Fruit fly (Drosophila melanogaster) whole organism, embryonic: ENCODE measurements around the gene Rpp14b.
A peak's percentile ranks its signal among the peaks of the same experiment; 100 is the strongest.

ENCODE experiments used
- Atf3 ChIP-seq: fragments of 200-800 bp; sonication (Bioruptor generic); optimal IDR thresholded peaks from 3 replicates; lab custom pipeline; 2016; ENCODE audit warnings: missing biosample characterization, missing genetic modification characterization
- CG11085 ChIP-seq: fragments of 200-800 bp; sonication (Bioruptor generic); IDR thresholded peaks from 2 replicates; pipeline ENCODE4 v1.3.6; 2022; ENCODE audit warnings: missing biosample characterization, missing genetic modification characterization
- CG11398 ChIP-seq: fragments of 200-800 bp; sonication (Bioruptor generic); optimal IDR thresholded peaks from 2 replicates; lab custom pipeline; 2016; ENCODE audit warnings: missing biosample characterization, missing genetic modification characterization
- CG11723 ChIP-seq: fragments of 200-800 bp; sonication (Bioruptor generic); optimal IDR thresholded peaks from 2 replicates; lab custom pipeline; 2017; ENCODE audit warnings: missing biosample characterization, mild to moderate bottlenecking, missing genetic modification characterization
- CG12391 ChIP-seq: fragments of 200-800 bp; sonication (Bioruptor generic); optimal IDR thresholded peaks from 3 replicates; lab custom pipeline; 2018; ENCODE audit warnings: missing biosample characterization, mild to moderate bottlenecking, missing genetic modification characterization, moderate library complexity
- CG13424 ChIP-seq: fragments of 200-800 bp; sonication (Bioruptor generic); optimal IDR thresholded peaks from 2 replicates; lab custom pipeline; 2019; ENCODE audit warnings: missing biosample characterization, mild to moderate bottlenecking, missing genetic modification characterization, moderate library complexity
- CG15514 ChIP-seq: fragments of 200-800 bp; sonication (Bioruptor generic); optimal IDR thresholded peaks from 3 replicates; lab custom pipeline; 2017; ENCODE audit warnings: missing biosample characterization, missing genetic modification characterization, mild to moderate bottlenecking, moderate library complexity, missing genetic modification reagents
- CG16779 ChIP-seq: fragments of 200-800 bp; sonication (Bioruptor generic); IDR thresholded peaks from 2 replicates; pipeline ENCODE4 v1.3.6; 2022; ENCODE audit warnings: missing biosample characterization, missing genetic modification characterization
- CG17385 ChIP-seq: fragments of 200-800 bp; sonication (Bioruptor generic); optimal IDR thresholded peaks from 3 replicates; lab custom pipeline; 2018; ENCODE audit warnings: missing biosample characterization, mild to moderate bottlenecking, missing genetic modification characterization
- CG17829 ChIP-seq: fragments of 200-800 bp; optimal IDR thresholded peaks from 2 replicates; lab custom pipeline; 2019; ENCODE audit warnings: missing biosample characterization, mild to moderate bottlenecking, missing genetic modification characterization, moderate library complexity
- CG30020 ChIP-seq: fragments of 200-800 bp; optimal IDR thresholded peaks from 2 replicates; lab custom pipeline; 2019; ENCODE audit warnings: missing biosample characterization, mild to moderate bottlenecking, missing genetic modification characterization, moderate library complexity
- CG42726 ChIP-seq: fragments of 200-800 bp; sonication (Bioruptor generic); IDR thresholded peaks from 2 replicates; pipeline ENCODE4 v1.3.6; 2022; ENCODE audit warnings: missing biosample characterization, missing genetic modification characterization; ENCODE audit not compliant: partially characterized antibody
- CG4282 ChIP-seq: fragments of 200-800 bp; sonication (Bioruptor generic); optimal IDR thresholded peaks from 2 replicates; lab custom pipeline; 2016; ENCODE audit warnings: missing biosample characterization, missing genetic modification characterization
- CG4360 ChIP-seq: fragments of 200-800 bp; sonication (Bioruptor generic); IDR thresholded peaks from 2 replicates; pipeline ENCODE4 v1.3.6; 2022; ENCODE audit warnings: missing biosample characterization, missing genetic modification characterization
- CG4617 ChIP-seq: fragments of 200-800 bp; sonication (Bioruptor generic); optimal IDR thresholded peaks from 3 replicates; lab custom pipeline; 2016; ENCODE audit warnings: missing biosample characterization, missing genetic modification characterization, borderline replicate concordance
- CG7839 ChIP-seq: fragments of 200-800 bp; sonication (Bioruptor generic); optimal IDR thresholded peaks from 3 replicates; lab custom pipeline; 2018; ENCODE audit warnings: missing biosample characterization, mild to moderate bottlenecking, missing genetic modification characterization, moderate library complexity
- CG7963 ChIP-seq: fragments of 200-800 bp; sonication (Bioruptor generic); IDR thresholded peaks from 3 replicates; pipeline ENCODE4 v1.3.6; 2022; ENCODE audit warnings: missing biosample characterization, missing genetic modification characterization; ENCODE audit not compliant: partially characterized antibody
- CG9797 ChIP-seq: fragments of 200-800 bp; sonication (Bioruptor generic); optimal IDR thresholded peaks from 3 replicates; lab custom pipeline; 2018; ENCODE audit warnings: missing biosample characterization, mild to moderate bottlenecking, missing genetic modification characterization
- Dad ChIP-seq: fragments of 200-800 bp; sonication (Bioruptor generic); optimal IDR thresholded peaks from 3 replicates; lab custom pipeline; 2016; ENCODE audit warnings: missing biosample characterization, missing genetic modification characterization
- Dfd ChIP-seq, 2 experiments: fragments of >200 bp; optimal IDR thresholded peaks; 2 replicates each; lab custom pipeline; 2017; ENCODE audit warnings: missing biosample characterization in 2 of 2, missing genetic modification characterization in 2 of 2
- Doc2 ChIP-seq: fragments of 200-800 bp; sonication (Bioruptor generic); IDR thresholded peaks from 2 replicates; pipeline ENCODE4 v1.3.6; 2022; ENCODE audit warnings: missing biosample characterization, missing genetic modification characterization
- Hey ChIP-seq: fragments of 200-800 bp; sonication (Bioruptor generic); optimal IDR thresholded peaks from 3 replicates; lab custom pipeline; 2018; ENCODE audit warnings: missing biosample characterization, mild to moderate bottlenecking, missing genetic modification characterization
- Hr39 ChIP-seq: fragments of >200 bp; optimal IDR thresholded peaks from 2 replicates; lab custom pipeline; 2017
- MBD-R2 ChIP-seq: fragments of 200-800 bp; sonication (Bioruptor generic); IDR thresholded peaks from 2 replicates; pipeline ENCODE4 v1.3.6; 2022; ENCODE audit warnings: missing biosample characterization, missing genetic modification characterization
- Med ChIP-seq: fragments of 200-800 bp; sonication (Bioruptor generic); peaks from one replicate; lab custom pipeline; 2016; ENCODE audit warnings: missing biosample characterization, missing genetic modification characterization, mild to moderate bottlenecking, inconsistent platforms, moderate library complexity
- Meics ChIP-seq: fragments of 200-800 bp; sonication (Bioruptor generic); optimal IDR thresholded peaks from 2 replicates; lab custom pipeline; 2017; ENCODE audit warnings: missing biosample characterization, mild to moderate bottlenecking, missing genetic modification characterization
- Myb ChIP-seq: fragments of 200-800 bp; sonication (Bioruptor generic); optimal IDR thresholded peaks from 2 replicates; lab custom pipeline; 2016; ENCODE audit warnings: missing biosample characterization, missing genetic modification characterization
- Oli ChIP-seq: fragments of 200-800 bp; sonication (Bioruptor generic); optimal IDR thresholded peaks from 2 replicates; lab custom pipeline; 2018; ENCODE audit warnings: missing biosample characterization, mild to moderate bottlenecking, missing genetic modification characterization, moderate library complexity
- Ptx1 ChIP-seq: fragments of 200-800 bp; sonication (Bioruptor generic); IDR thresholded peaks from 2 replicates; pipeline ENCODE4 v1.3.6; 2022; ENCODE audit warnings: missing biosample characterization, missing genetic modification characterization
- ara ChIP-seq: fragments of 200-800 bp; sonication (Bioruptor generic); IDR thresholded peaks from 2 replicates; pipeline ENCODE4 v1.3.6; 2022; ENCODE audit warnings: missing biosample characterization, missing genetic modification characterization
- ash1 ChIP-seq: fragments of 200-800 bp; sonication (Bioruptor generic); optimal IDR thresholded peaks from 2 replicates; lab custom pipeline; 2018; ENCODE audit warnings: missing biosample characterization, mild to moderate bottlenecking, missing genetic modification characterization
- btn ChIP-seq: fragments of 200-800 bp; sonication (Bioruptor generic); optimal IDR thresholded peaks from 2 replicates; lab custom pipeline; 2016; ENCODE audit warnings: missing biosample characterization, missing genetic modification characterization
- cad ChIP-seq: fragments of >200 bp; optimal IDR thresholded peaks from 2 replicates; lab custom pipeline; 2017; ENCODE audit warnings: missing biosample characterization, missing genetic modification characterization
- crc ChIP-seq: fragments of 200-800 bp; sonication (Bioruptor generic); optimal IDR thresholded peaks from 2 replicates; lab custom pipeline; 2016; ENCODE audit warnings: missing biosample characterization, missing genetic modification characterization
- crp ChIP-seq, 2 experiments: fragments of 200-800 bp; sonication (Bioruptor generic); optimal IDR thresholded peaks; 2 replicates in 1 of 2; 3 replicates in 1 of 2; lab custom pipeline; 2017; ENCODE audit warnings: missing biosample characterization in 2 of 2, missing genetic modification characterization in 2 of 2, mild to moderate bottlenecking in 1 of 2, moderate library complexity in 1 of 2
- en ChIP-seq: fragments of 200-800 bp; sonication (Bioruptor generic); optimal IDR thresholded peaks from 2 replicates; lab custom pipeline; 2016; ENCODE audit warnings: missing biosample characterization, missing genetic modification characterization
- gem ChIP-seq: fragments of 200-800 bp; sonication (Bioruptor generic); optimal IDR thresholded peaks from 2 replicates; lab custom pipeline; 2019; ENCODE audit warnings: missing biosample characterization, mild to moderate bottlenecking, missing genetic modification characterization, moderate library complexity
- gfzf ChIP-seq: fragments of 200-800 bp; sonication (Bioruptor generic); optimal IDR thresholded peaks from 2 replicates; lab custom pipeline; 2016; ENCODE audit warnings: missing biosample characterization, mild to moderate bottlenecking, missing genetic modification characterization, moderate library complexity
- ham ChIP-seq: fragments of 200-800 bp; sonication (Bioruptor generic); IDR thresholded peaks from 2 replicates; pipeline ENCODE4 v1.3.6; 2022; ENCODE audit warnings: missing biosample characterization, missing genetic modification characterization
- hth ChIP-seq: fragments of >200 bp; optimal IDR thresholded peaks from 2 replicates; lab custom pipeline; 2017; ENCODE audit warnings: inconsistent platforms
- ken ChIP-seq: fragments of 200-800 bp; sonication (Bioruptor generic); IDR thresholded peaks from 3 replicates; pipeline ENCODE4 v1.3.6; 2022; ENCODE audit warnings: missing biosample characterization, missing genetic modification characterization
- nerfin-2 ChIP-seq: fragments of 200-800 bp; sonication (Bioruptor generic); IDR thresholded peaks from 2 replicates; pipeline ENCODE4 v1.3.6; 2022; ENCODE audit warnings: missing biosample characterization, missing genetic modification characterization; ENCODE audit not compliant: partially characterized antibody
- pho ChIP-seq: fragments of 200-800 bp; sonication (Bioruptor generic); optimal IDR thresholded peaks from 2 replicates; lab custom pipeline; 2016; ENCODE audit warnings: missing biosample characterization, missing genetic modification characterization
- sima ChIP-seq: fragments of 200-800 bp; sonication (Bioruptor generic); optimal IDR thresholded peaks from 2 replicates; lab custom pipeline; 2016; ENCODE audit warnings: missing biosample characterization, missing genetic modification characterization
- sisA ChIP-seq: fragments of 200-800 bp; sonication (Bioruptor generic); IDR thresholded peaks from 2 replicates; pipeline ENCODE4 v1.3.6; 2022; ENCODE audit warnings: missing biosample characterization, missing genetic modification characterization
- so ChIP-seq: fragments of 200-800 bp; sonication (Bioruptor generic); IDR thresholded peaks from 3 replicates; pipeline ENCODE4 v1.3.6; 2022; ENCODE audit warnings: missing biosample characterization, missing genetic modification characterization
- tx ChIP-seq: fragments of 200-800 bp; sonication (Bioruptor generic); optimal IDR thresholded peaks from 2 replicates; lab custom pipeline; 2016; ENCODE audit warnings: missing biosample characterization, missing genetic modification characterization
- usp ChIP-seq: fragments of >200 bp; optimal IDR thresholded peaks from 2 replicates; lab custom pipeline; 2017; ENCODE audit warnings: missing biosample characterization, missing genetic modification characterization
- wor ChIP-seq: fragments of 200-800 bp; sonication (Bioruptor generic); IDR thresholded peaks from 2 replicates; pipeline ENCODE4 v1.3.6; 2022; ENCODE audit warnings: missing biosample characterization, missing genetic modification characterization
- zen ChIP-seq: fragments of 200-800 bp; sonication (Bioruptor generic); optimal IDR thresholded peaks from 3 replicates; lab custom pipeline; 2018; ENCODE audit warnings: missing biosample characterization, mild to moderate bottlenecking, missing genetic modification characterization, moderate library complexity
- zf30C ChIP-seq: fragments of 200-800 bp; sonication (Bioruptor generic); optimal IDR thresholded peaks from 3 replicates; lab custom pipeline; 2018; ENCODE audit warnings: missing biosample characterization, mild to moderate bottlenecking, missing genetic modification characterization

The Rpp14b gene

dm6 chr3R:30039494-30039893 lies 16.3 kb upstream of the Rpp14b start, which contains the start of the genes janA, Sry-alpha and Sry-beta (continued):
- TF ChIP-seq wor (GFP tag; lab: Robert Waterston, UW) (no peak), CG17385 (GFP tag; lab: Kevin White, UChicago) (no peak), CG7963 (GFP tag; lab: Robert Waterston, UW) (peak; percentile 96), zf30C (GFP tag; lab: Kevin White, UChicago) (no peak), CG11085 (GFP tag; lab: Robert Waterston, UW) (no peak), btn (GFP tag; lab: Kevin White, UChicago) (no peak), sima (GFP tag; lab: Kevin White, UChicago) (no peak), sisA (no peak), Hey (no peak), ash1 (GFP tag; lab: Kevin White, UChicago) (no peak), tx (GFP tag; lab: Kevin White, UChicago) (no peak), Meics (no peak), usp (no peak), Doc2 (no peak), CG42726 (peak; percentile 97)

- no peak for TF ChIP-seq CG15514
- no peak for TF ChIP-seq CG4617 (GFP tag; lab: Kevin White, UChicago)
- no peak for TF ChIP-seq ara (GFP tag; lab: Robert Waterston, UW)
- peak; percentile 73 for TF ChIP-seq zen (tag; lab: Kevin White, UChicago)
- no peak for TF ChIP-seq Atf3 (GFP tag; lab: Kevin White, UChicago)
- no peak for TF ChIP-seq Ptx1 (GFP tag; lab: Robert Waterston, UW)
- no peak for TF ChIP-seq gfzf (GFP tag; lab: Kevin White, UChicago)
- no peak for TF ChIP-seq CG30020
- peak; percentile 85 for TF ChIP-seq cad (GFP tag; lab: Kevin White, UChicago)
- no peak for TF ChIP-seq CG17829 (tag; lab: Kevin White, UChicago)
- no peak for TF ChIP-seq crp (GFP tag; optimal IDR thresholded peaks at IDR 0.05; lab: Kevin White, UChicago)
- TF ChIP-seq ham (GFP tag; lab: Robert Waterston, UW): no peak
- peak; percentile 58 for TF ChIP-seq Med (GFP tag; lab: Kevin White, UChicago)
- TF ChIP-seq so (GFP tag; lab: Robert Waterston, UW): no peak
- no peak for TF ChIP-seq hth (lab: Kevin White, UChicago)
Observed at dm6 chr3R:30040879-30041278, 14.9 kb upstream of the Rpp14b start.

dm6 chr3R:30043139-30043744 lies 12.5 kb upstream of the Rpp14b start, which contains the start of gene Sry-delta:
Sry-delta (plus strand) TSS chr3R:30043341.
- TF ChIP-seq pho (GFP tag; lab: Kevin White, UChicago) (peak; percentile 91), Dad (GFP tag; lab: Kevin White, UChicago) (peak; percentile 91), CG13424 (tag; lab: Kevin White, UChicago) (peak; percentile 72), ken (peak; percentile 88), Oli (no peak), CG9797 (peak; percentile 66), CG11723 (GFP tag; lab: Kevin White, UChicago) (peak; percentile 74), MBD-R2 (GFP tag; lab: Robert Waterston, UW) (peak; percentile 98), CG7839 (tag; lab: Kevin White, UChicago) (no peak), crc (GFP tag; lab: Kevin White, UChicago) (peak; percentile 64), Hr39 (no peak), Myb (GFP tag; lab: Kevin White, UChicago) (peak; percentile 70), CG12391 (tag; lab: Kevin White, UChicago) (peak; percentile 85), nerfin-2 (GFP tag; lab: Robert Waterston, UW) (peak; percentile 19; the same call in 1 of the 2 replicates), CG11398 (GFP tag; lab: Kevin White, UChicago) (peak; percentile 70), CG4282 (GFP tag; lab: Kevin White, UChicago) (peak; percentile 86), CG4360 (GFP tag; lab: Robert Waterston, UW) (no peak), gem (tag; lab: Kevin White, UChicago) (no peak), Dfd (GFP tag; optimal IDR thresholded peaks at IDR 0.05; lab: Kevin White, UChicago) (no peak), en (GFP tag; lab: Kevin White, UChicago) (peak; percentile 65), CG16779 (GFP tag; lab: Robert Waterston, UW) (peak; percentile 68)
